Fruit fly (Drosophila melanogaster) whole organism, embryonic: Measurements from ENCODE around the gene Spx.
A peak's percentile ranks its signal among the peaks of the same experiment; 100 is the strongest.

Source experiments
- Ada2b ChIP-seq: fragments of 200-800 bp; sonication (Bioruptor generic); IDR thresholded peaks from 2 replicates; pipeline ENCODE4 v1.3.6; 2022; ENCODE audit warnings: missing biosample characterization, missing genetic modification characterization
- Bgb ChIP-seq: fragments of 200-800 bp; sonication (Bioruptor generic); IDR thresholded peaks from 2 replicates; pipeline ENCODE4 v1.3.6; 2022; ENCODE audit warnings: missing biosample characterization, missing genetic modification characterization; ENCODE audit not compliant: partially characterized antibody
- C15 ChIP-seq: fragments of 200-800 bp; sonication (Bioruptor generic); IDR thresholded peaks from 3 replicates; pipeline ENCODE4 v1.3.6; 2022; ENCODE audit warnings: missing biosample characterization, missing genetic modification characterization
- CG10543 ChIP-seq: fragments of 200-800 bp; sonication (Bioruptor generic); optimal IDR thresholded peaks from 3 replicates; lab custom pipeline; 2017; ENCODE audit warnings: missing biosample characterization, mild to moderate bottlenecking, missing genetic modification characterization, moderate library complexity
- CG10959 ChIP-seq: fragments of 200-800 bp; sonication (Bioruptor generic); IDR thresholded peaks from 2 replicates; pipeline ENCODE4 v1.3.6; 2022; ENCODE audit warnings: missing biosample characterization, missing genetic modification characterization
- CG11398 ChIP-seq: fragments of 200-800 bp; sonication (Bioruptor generic); optimal IDR thresholded peaks from 2 replicates; lab custom pipeline; 2016; ENCODE audit warnings: missing biosample characterization, missing genetic modification characterization
- CG11504 ChIP-seq: fragments of 200-800 bp; sonication (Bioruptor generic); optimal IDR thresholded peaks from 3 replicates; lab custom pipeline; 2019; ENCODE audit warnings: missing biosample characterization, mild to moderate bottlenecking, missing genetic modification characterization, moderate library complexity
- CG12071 ChIP-seq: fragments of 200-800 bp; sonication (Bioruptor generic); optimal IDR thresholded peaks from 3 replicates; lab custom pipeline; 2018; ENCODE audit warnings: missing biosample characterization, mild to moderate bottlenecking, missing genetic modification characterization
- CG12219 ChIP-seq: fragments of 200-800 bp; sonication (Bioruptor generic); optimal IDR thresholded peaks from 3 replicates; lab custom pipeline; 2018; ENCODE audit warnings: missing biosample characterization, mild to moderate bottlenecking, missing genetic modification characterization
- CG12299 ChIP-seq: fragments of 200-800 bp; sonication (Bioruptor generic); optimal IDR thresholded peaks from 2 replicates; lab custom pipeline; 2018; ENCODE audit warnings: missing biosample characterization, mild to moderate bottlenecking, missing genetic modification characterization
- CG12659 ChIP-seq: fragments of 200-800 bp; sonication (Bioruptor generic); optimal IDR thresholded peaks from 3 replicates; lab custom pipeline; 2017; ENCODE audit warnings: mild to moderate bottlenecking, missing biosample characterization, missing genetic modification reagents, missing genetic modification characterization
- CG13775 ChIP-seq: fragments of 200-800 bp; sonication (Bioruptor generic); optimal IDR thresholded peaks from 3 replicates; lab custom pipeline; 2017; ENCODE audit warnings: missing biosample characterization, mild to moderate bottlenecking, missing genetic modification characterization
- CG17385 ChIP-seq: fragments of 200-800 bp; sonication (Bioruptor generic); optimal IDR thresholded peaks from 3 replicates; lab custom pipeline; 2018; ENCODE audit warnings: missing biosample characterization, mild to moderate bottlenecking, missing genetic modification characterization
- CG17612 ChIP-seq: fragments of 200-800 bp; sonication (Bioruptor generic); IDR thresholded peaks from 2 replicates; pipeline ENCODE4 v1.3.6; 2022; ENCODE audit warnings: missing biosample characterization, missing genetic modification characterization
- CG6175 ChIP-seq: fragments of 200-800 bp; sonication (Bioruptor generic); IDR thresholded peaks from 3 replicates; pipeline ENCODE4 v1.3.6; 2022; ENCODE audit warnings: missing biosample characterization, missing genetic modification characterization
- CG8765 ChIP-seq: fragments of 200-800 bp; sonication (Bioruptor generic); IDR thresholded peaks from 2 replicates; pipeline ENCODE4 v1.3.6; 2022; ENCODE audit warnings: missing biosample characterization, missing genetic modification characterization
- CG8944 ChIP-seq: fragments of 200-800 bp; sonication (Bioruptor generic); optimal IDR thresholded peaks from 3 replicates; lab custom pipeline; 2016; ENCODE audit warnings: missing biosample characterization, missing genetic modification characterization
- CG9437 ChIP-seq: fragments of 200-800 bp; sonication (Bioruptor generic); optimal IDR thresholded peaks from 2 replicates; lab custom pipeline; 2018; ENCODE audit warnings: missing biosample characterization, mild to moderate bottlenecking, missing genetic modification characterization
- CG9727 ChIP-seq: fragments of 200-800 bp; sonication (Bioruptor generic); optimal IDR thresholded peaks from 3 replicates; lab custom pipeline; 2017; ENCODE audit warnings: missing biosample characterization, mild to moderate bottlenecking, missing genetic modification characterization
- CoRest ChIP-seq: fragments of 200-800 bp; sonication (Bioruptor generic); optimal IDR thresholded peaks from 3 replicates; lab custom pipeline; 2018; ENCODE audit warnings: missing biosample characterization, mild to moderate bottlenecking, missing genetic modification characterization, moderate library complexity
- Doc3 ChIP-seq: fragments of 200-800 bp; sonication (Bioruptor generic); IDR thresholded peaks from 3 replicates; pipeline ENCODE4 v1.3.6; 2022; ENCODE audit warnings: missing biosample characterization, missing genetic modification characterization; ENCODE audit not compliant: partially characterized antibody
- Eip74EF ChIP-seq, 2 experiments: fragments of 200-800 bp in 1 of 2; fragments of >200 bp in 1 of 2; sonication (Bioruptor generic) in 1 of 2; optimal IDR thresholded peaks; 2 replicates each; lab custom pipeline; 2017 to 2019; ENCODE audit warnings: missing biosample characterization in 2 of 2, missing genetic modification characterization in 2 of 2, mild to moderate bottlenecking in 1 of 2, moderate library complexity in 1 of 2
- HLHmδ ChIP-seq: fragments of 200-800 bp; sonication (Bioruptor generic); optimal IDR thresholded peaks from 2 replicates; lab custom pipeline; 2018; ENCODE audit warnings: missing biosample characterization, mild to moderate bottlenecking, missing genetic modification characterization, moderate library complexity
- Lhr ChIP-seq: fragments of 200-800 bp; sonication (Bioruptor generic); optimal IDR thresholded peaks from 3 replicates; lab custom pipeline; 2017; ENCODE audit warnings: mild to moderate bottlenecking, missing biosample characterization, missing genetic modification reagents, missing genetic modification characterization
- NfI ChIP-seq: fragments of 200-800 bp; sonication (Bioruptor generic); optimal IDR thresholded peaks from 3 replicates; lab custom pipeline; 2018; ENCODE audit warnings: missing biosample characterization, mild to moderate bottlenecking, missing genetic modification characterization, moderate library complexity
- Oli ChIP-seq: fragments of 200-800 bp; sonication (Bioruptor generic); optimal IDR thresholded peaks from 2 replicates; lab custom pipeline; 2018; ENCODE audit warnings: missing biosample characterization, mild to moderate bottlenecking, missing genetic modification characterization, moderate library complexity
- Pdp1 ChIP-seq, 2 experiments: fragments of 200-800 bp; sonication (Bioruptor generic); optimal IDR thresholded peaks; 3 replicates each; lab custom pipeline; 2016; ENCODE audit warnings: missing biosample characterization in 2 of 2, missing genetic modification characterization in 2 of 2, mild to moderate bottlenecking in 1 of 2, moderate library complexity in 1 of 2
- Sox102F ChIP-seq: fragments of 200-800 bp; sonication (Bioruptor generic); optimal IDR thresholded peaks from 2 replicates; lab custom pipeline; 2018; ENCODE audit warnings: missing biosample characterization, mild to moderate bottlenecking, missing genetic modification characterization, moderate library complexity
- ap ChIP-seq: fragments of 200-800 bp; sonication (Bioruptor generic); IDR thresholded peaks from 2 replicates; pipeline ENCODE4 v1.3.6; 2022; ENCODE audit warnings: missing biosample characterization, missing genetic modification characterization
- az2 ChIP-seq: fragments of 200-800 bp; sonication (Bioruptor generic); optimal IDR thresholded peaks from 3 replicates; lab custom pipeline; 2016; ENCODE audit warnings: missing biosample characterization, missing genetic modification characterization
- bcd ChIP-seq: fragments of 200-800 bp; sonication (Bioruptor generic); optimal IDR thresholded peaks from 2 replicates; lab custom pipeline; 2017; ENCODE audit warnings: missing biosample characterization, mild to moderate bottlenecking, missing genetic modification characterization
- bigmax ChIP-seq: fragments of 200-800 bp; sonication (Bioruptor generic); optimal IDR thresholded peaks from 2 replicates; lab custom pipeline; 2018; ENCODE audit warnings: missing biosample characterization, mild to moderate bottlenecking, missing genetic modification characterization
- cas ChIP-seq: fragments of 200-800 bp; sonication (Bioruptor generic); IDR thresholded peaks from 2 replicates; pipeline ENCODE4 v1.3.6; 2022; ENCODE audit warnings: missing biosample characterization, missing genetic modification characterization
- dysf ChIP-seq: fragments of 200-800 bp; sonication (Bioruptor generic); IDR thresholded peaks from 3 replicates; pipeline ENCODE4 v1.3.6; 2022; ENCODE audit warnings: missing biosample characterization, missing genetic modification characterization
- emc ChIP-seq: fragments of 200-800 bp; sonication (Bioruptor generic); optimal IDR thresholded peaks from 2 replicates; lab custom pipeline; 2016; ENCODE audit warnings: missing biosample characterization, missing genetic modification characterization
- fd3F ChIP-seq: fragments of 200-800 bp; sonication (Bioruptor generic); optimal IDR thresholded peaks from 2 replicates; lab custom pipeline; 2018; ENCODE audit warnings: missing biosample characterization, mild to moderate bottlenecking, missing genetic modification characterization, moderate library complexity
- fd64A ChIP-seq: fragments of 200-800 bp; sonication (Bioruptor generic); optimal IDR thresholded peaks from 3 replicates; lab custom pipeline; 2018; ENCODE audit warnings: missing biosample characterization, mild to moderate bottlenecking, missing genetic modification characterization
- fd96Cb ChIP-seq: fragments of 200-800 bp; sonication (Bioruptor generic); optimal IDR thresholded peaks from 2 replicates; lab custom pipeline; 2018; ENCODE audit warnings: missing biosample characterization, mild to moderate bottlenecking, missing genetic modification characterization, moderate library complexity
- grau ChIP-seq: fragments of 200-800 bp; optimal IDR thresholded peaks from 3 replicates; lab custom pipeline; 2019; ENCODE audit warnings: missing biosample characterization, mild to moderate bottlenecking, missing genetic modification characterization, moderate library complexity
- gt ChIP-seq: fragments of 200-800 bp; sonication (Bioruptor generic); IDR thresholded peaks from 2 replicates; pipeline ENCODE4 v1.3.6; 2022; ENCODE audit warnings: missing biosample characterization, missing genetic modification characterization
- her ChIP-seq: fragments of 200-800 bp; sonication (Bioruptor generic); optimal IDR thresholded peaks from 2 replicates; lab custom pipeline; 2016; ENCODE audit warnings: missing biosample characterization, missing genetic modification characterization
- jigr1 ChIP-seq: fragments of 200-800 bp; sonication (Bioruptor generic); IDR thresholded peaks from 3 replicates; pipeline ENCODE4 v1.3.6; 2022; ENCODE audit warnings: missing biosample characterization, missing genetic modification characterization
- lilli ChIP-seq: fragments of 200-800 bp; sonication (Bioruptor generic); optimal IDR thresholded peaks from 3 replicates; lab custom pipeline; 2016; ENCODE audit warnings: missing biosample characterization, missing genetic modification characterization
- lola ChIP-seq, 3 experiments: fragments of >200 bp in 2 of 3; fragments of 200-800 bp in 1 of 3; sonication (Bioruptor generic) in 1 of 3; optimal IDR thresholded peaks; 2 replicates each; lab custom pipeline; 2017 to 2019; ENCODE audit warnings: missing biosample characterization in 3 of 3, missing genetic modification characterization in 3 of 3, mild to moderate bottlenecking in 1 of 3, moderate library complexity in 1 of 3
- nerfin-2 ChIP-seq: fragments of 200-800 bp; sonication (Bioruptor generic); IDR thresholded peaks from 2 replicates; pipeline ENCODE4 v1.3.6; 2022; ENCODE audit warnings: missing biosample characterization, missing genetic modification characterization; ENCODE audit not compliant: partially characterized antibody
- nom ChIP-seq: fragments of 200-800 bp; sonication (Bioruptor generic); optimal IDR thresholded peaks from 2 replicates; lab custom pipeline; 2017; ENCODE audit warnings: missing biosample characterization, missing genetic modification characterization, mild to moderate bottlenecking, moderate library complexity, missing genetic modification reagents
- pfk ChIP-seq: fragments of 200-800 bp; sonication (Bioruptor generic); optimal IDR thresholded peaks from 2 replicates; lab custom pipeline; 2018; ENCODE audit warnings: missing biosample characterization, mild to moderate bottlenecking, missing genetic modification characterization, moderate library complexity
- sim ChIP-seq: fragments of 200-800 bp; sonication (Bioruptor generic); IDR thresholded peaks from 2 replicates; pipeline ENCODE4 v1.3.6; 2022; ENCODE audit warnings: missing biosample characterization, missing genetic modification characterization
- so ChIP-seq: fragments of 200-800 bp; sonication (Bioruptor generic); IDR thresholded peaks from 3 replicates; pipeline ENCODE4 v1.3.6; 2022; ENCODE audit warnings: missing biosample characterization, missing genetic modification characterization
- sr ChIP-seq: fragments of 200-800 bp; sonication (Bioruptor generic); IDR thresholded peaks from 3 replicates; pipeline ENCODE4 v1.3.6; 2022; ENCODE audit warnings: missing biosample characterization, missing genetic modification characterization
- toy ChIP-seq: fragments of 200-800 bp; sonication (Bioruptor generic); IDR thresholded peaks from 2 replicates; pipeline ENCODE4 v1.3.6; 2022; ENCODE audit warnings: missing biosample characterization, missing genetic modification characterization

Spx gene

dm6 chrX:6260900-6261299 lies 5.3 kb downstream of the Spx start, which contains the start of gene Josd (continued):
- TF ChIP-seq emc (GFP tag; lab: Kevin White, UChicago) (no peak), Bgb (peak; percentile 86), CG13775 (GFP tag; lab: Kevin White, UChicago) (no peak), CoRest (tag; lab: Kevin White, UChicago) (no peak), CG11398 (no peak), CG17385 (GFP tag; lab: Kevin White, UChicago) (no peak), nerfin-2 (peak; percentile 66), NfI (GFP tag; lab: Kevin White, UChicago) (no peak), CG10959 (GFP tag; lab: Robert Waterston, UW) (no peak), sr (GFP tag; lab: Robert Waterston, UW) (no peak), Lhr (GFP tag; lab: Kevin White, UChicago) (no peak), Doc3 (GFP tag; lab: Robert Waterston, UW) (peak; percentile 77), CG12299 (tag; lab: Kevin White, UChicago) (no peak), CG9727 (GFP tag; lab: Kevin White, UChicago) (no peak), CG8944 (GFP tag; lab: Kevin White, UChicago) (no peak), CG11504 (tag; lab: Kevin White, UChicago) (peak; percentile 16), CG9437 (GFP tag; lab: Kevin White, UChicago) (no peak), Pdp1 (GFP tag; optimal IDR thresholded peaks at IDR 0.05; lab: Kevin White, UChicago) (no peak), az2 (GFP tag; lab: Kevin White, UChicago) (no peak), CG12219 (GFP tag; lab: Kevin White, UChicago) (no peak), lola (GFP tag; optimal IDR thresholded peaks at IDR 0.05; lab: Kevin White, UChicago) (no peak), Sox102F (GFP tag; lab: Kevin White, UChicago) (no peak), CG8765 (GFP tag; lab: Robert Waterston, UW) (no peak), sim (no peak), so (GFP tag; lab: Robert Waterston, UW) (no peak), CG10543 (GFP tag; lab: Kevin White, UChicago) (no peak), fd3F (GFP tag; lab: Kevin White, UChicago) (no peak), nom (no peak), dysf (no peak), fd64A (no peak), CG17612 (GFP tag; lab: Robert Waterston, UW) (no peak), C15 (GFP tag; lab: Robert Waterston, UW) (no peak), jigr1 (GFP tag; lab: Robert Waterston, UW) (no peak), Ada2b (GFP tag; lab: Robert Waterston, UW) (no peak), Eip74EF (GFP tag; optimal IDR thresholded peaks at IDR 0.05; lab: Kevin White, UChicago) (no peak), bcd (GFP tag; lab: Kevin White, UChicago) (no peak), grau (tag; lab: Kevin White, UChicago) (no peak), toy (GFP tag; lab: Robert Waterston, UW) (no peak), cas (GFP tag; lab: Robert Waterston, UW) (no peak), lilli (GFP tag; lab: Kevin White, UChicago) (no peak), bigmax (GFP tag; lab: Kevin White, UChicago) (no peak), gt (GFP tag; lab: Robert Waterston, UW) (no peak), CG12659 (GFP tag; lab: Kevin White, UChicago) (peak; percentile 33), HLHmδ (GFP tag; lab: Kevin White, UChicago) (no peak), ap (GFP tag; lab: Robert Waterston, UW) (no peak), fd96Cb (tag; lab: Kevin White, UChicago) (no peak), her (no peak), CG12071 (GFP tag; lab: Kevin White, UChicago) (no peak), Oli (no peak), pfk (GFP tag; lab: Kevin White, UChicago) (no peak), CG6175 (GFP tag; lab: Robert Waterston, UW) (no peak)
